Fruit fly (Drosophila melanogaster) whole organism, embryonic: ENCODE data around the gene f-cup.
A peak's percentile ranks its signal among the peaks of the same experiment; 100 is the strongest.

Experiments
- Ada2b ChIP-seq: fragments of 200-800 bp; sonication (Bioruptor generic); IDR thresholded peaks from 2 replicates; pipeline ENCODE4 v1.3.6; 2022; ENCODE audit warnings: missing biosample characterization, missing genetic modification characterization
- Bgb ChIP-seq: fragments of 200-800 bp; sonication (Bioruptor generic); IDR thresholded peaks from 2 replicates; pipeline ENCODE4 v1.3.6; 2022; ENCODE audit warnings: missing biosample characterization, missing genetic modification characterization; ENCODE audit not compliant: partially characterized antibody
- CG10209 ChIP-seq: fragments of 200-800 bp; sonication (Bioruptor generic); optimal IDR thresholded peaks from 3 replicates; lab custom pipeline; 2017; ENCODE audit warnings: missing biosample characterization, mild to moderate bottlenecking, missing genetic modification characterization, missing genetic modification reagents
- CG1024 ChIP-seq: fragments of 200-800 bp; sonication (Bioruptor generic); IDR thresholded peaks from 2 replicates; pipeline ENCODE4 v1.3.6; 2022; ENCODE audit warnings: missing biosample characterization, missing genetic modification characterization
- CG10959 ChIP-seq: fragments of 200-800 bp; sonication (Bioruptor generic); IDR thresholded peaks from 2 replicates; pipeline ENCODE4 v1.3.6; 2022; ENCODE audit warnings: missing biosample characterization, missing genetic modification characterization
- CG10979 ChIP-seq: fragments of 200-800 bp; sonication (Bioruptor generic); optimal IDR thresholded peaks from 2 replicates; lab custom pipeline; 2018; ENCODE audit warnings: missing biosample characterization, mild to moderate bottlenecking, missing genetic modification characterization, moderate library complexity
- CG11723 ChIP-seq: fragments of 200-800 bp; sonication (Bioruptor generic); optimal IDR thresholded peaks from 2 replicates; lab custom pipeline; 2017; ENCODE audit warnings: missing biosample characterization, mild to moderate bottlenecking, missing genetic modification characterization
- CG12071 ChIP-seq: fragments of 200-800 bp; sonication (Bioruptor generic); optimal IDR thresholded peaks from 3 replicates; lab custom pipeline; 2018; ENCODE audit warnings: missing biosample characterization, mild to moderate bottlenecking, missing genetic modification characterization
- CG12104 ChIP-seq: fragments of 200-800 bp; sonication (Bioruptor generic); optimal IDR thresholded peaks from 3 replicates; lab custom pipeline; 2016; ENCODE audit warnings: missing biosample characterization, missing genetic modification characterization
- CG14014 ChIP-seq: fragments of 200-800 bp; sonication (Bioruptor generic); IDR thresholded peaks from 2 replicates; pipeline ENCODE4 v1.3.6; 2022; ENCODE audit warnings: missing biosample characterization, missing genetic modification characterization
- CG14710 ChIP-seq: fragments of 200-800 bp; sonication (Bioruptor generic); optimal IDR thresholded peaks from 3 replicates; lab custom pipeline; 2019; ENCODE audit warnings: missing biosample characterization, mild to moderate bottlenecking, missing genetic modification characterization, moderate library complexity
- CG15269 ChIP-seq: fragments of 200-800 bp; sonication (Bioruptor generic); optimal IDR thresholded peaks from 2 replicates; lab custom pipeline; 2018; ENCODE audit warnings: missing biosample characterization, mild to moderate bottlenecking, missing genetic modification characterization, moderate library complexity
- CG15601 ChIP-seq: fragments of 200-800 bp; sonication (Bioruptor generic); optimal IDR thresholded peaks from 3 replicates; lab custom pipeline; 2019; ENCODE audit warnings: missing biosample characterization, mild to moderate bottlenecking, missing genetic modification characterization, moderate library complexity
- CG18262 ChIP-seq: fragments of 200-800 bp; optimal IDR thresholded peaks from 3 replicates; lab custom pipeline; 2019; ENCODE audit warnings: missing biosample characterization, mild to moderate bottlenecking, missing genetic modification characterization, moderate library complexity
- CG3281 ChIP-seq: fragments of 200-800 bp; sonication (Bioruptor generic); optimal IDR thresholded peaks from 3 replicates; lab custom pipeline; 2017; ENCODE audit warnings: missing biosample characterization, mild to moderate bottlenecking, missing genetic modification characterization
- CG4328 ChIP-seq: fragments of 200-800 bp; sonication (Bioruptor generic); optimal IDR thresholded peaks from 3 replicates; lab custom pipeline; 2017; ENCODE audit warnings: missing biosample characterization, missing genetic modification reagents, missing genetic modification characterization
- CG6654 ChIP-seq: fragments of 200-800 bp; sonication (Bioruptor generic); optimal IDR thresholded peaks from 2 replicates; lab custom pipeline; 2017; ENCODE audit warnings: missing biosample characterization, mild to moderate bottlenecking, missing genetic modification characterization
- CG7839 ChIP-seq: fragments of 200-800 bp; sonication (Bioruptor generic); optimal IDR thresholded peaks from 3 replicates; lab custom pipeline; 2018; ENCODE audit warnings: missing biosample characterization, mild to moderate bottlenecking, missing genetic modification characterization, moderate library complexity
- CG9437 ChIP-seq: fragments of 200-800 bp; sonication (Bioruptor generic); optimal IDR thresholded peaks from 2 replicates; lab custom pipeline; 2018; ENCODE audit warnings: missing biosample characterization, mild to moderate bottlenecking, missing genetic modification characterization
- CG9817 ChIP-seq: fragments of 200-800 bp; sonication (Bioruptor generic); optimal IDR thresholded peaks from 2 replicates; lab custom pipeline; 2018; ENCODE audit warnings: missing biosample characterization, mild to moderate bottlenecking, missing genetic modification characterization, moderate library complexity
- CkIIα-i1 ChIP-seq: fragments of 200-800 bp; sonication (Bioruptor generic); IDR thresholded peaks from 2 replicates; pipeline ENCODE4 v1.3.6; 2022; ENCODE audit warnings: missing biosample characterization, missing genetic modification characterization
- E2f2 ChIP-seq: fragments of 200-800 bp; sonication (Bioruptor generic); IDR thresholded peaks from 2 replicates; pipeline ENCODE4 v1.3.6; 2022; ENCODE audit warnings: missing biosample characterization, missing genetic modification characterization
- H2.0 ChIP-seq: fragments of 200-800 bp; sonication (Bioruptor generic); IDR thresholded peaks from 2 replicates; pipeline ENCODE4 v1.3.6; 2022; ENCODE audit warnings: missing biosample characterization, missing genetic modification characterization
- Neu2 ChIP-seq: fragments of 200-800 bp; sonication (Bioruptor generic); optimal IDR thresholded peaks from 3 replicates; lab custom pipeline; 2016; ENCODE audit warnings: missing biosample characterization, missing genetic modification characterization, borderline replicate concordance
- Optix ChIP-seq: fragments of 200-800 bp; sonication (Bioruptor generic); IDR thresholded peaks from 3 replicates; pipeline ENCODE4 v1.3.6; 2022; ENCODE audit warnings: missing biosample characterization, missing genetic modification characterization
- Sry-β ChIP-seq: fragments of 200-800 bp; sonication (Bioruptor generic); optimal IDR thresholded peaks from 2 replicates; lab custom pipeline; 2018; ENCODE audit warnings: missing biosample characterization, mild to moderate bottlenecking, missing genetic modification characterization, moderate library complexity
- TFAM ChIP-seq: fragments of 200-800 bp; sonication (Bioruptor generic); optimal IDR thresholded peaks from 2 replicates; lab custom pipeline; 2017; ENCODE audit warnings: missing biosample characterization, missing genetic modification characterization, inconsistent platforms
- Tbp ChIP-seq: fragments of >200 bp; optimal IDR thresholded peaks from 2 replicates; lab custom pipeline; 2018; ENCODE audit warnings: missing biosample characterization, missing genetic modification characterization
- Trl ChIP-seq, 3 experiments: fragments of >200 bp in 2 of 3; fragments of 200-800 bp in 1 of 3; sonication (Bioruptor generic) in 1 of 3; optimal IDR thresholded peaks; 2 replicates in 1 of 3; 3 replicates in 2 of 3; lab custom pipeline; 2016 to 2017; ENCODE audit warnings: missing biosample characterization in 1 of 3, missing genetic modification characterization in 1 of 3
- aop ChIP-seq: fragments of 200-800 bp; sonication (Bioruptor generic); IDR thresholded peaks from 2 replicates; pipeline ENCODE4 v1.3.6; 2022; ENCODE audit warnings: missing biosample characterization, missing genetic modification characterization
- bbx ChIP-seq: fragments of 200-800 bp; sonication (Bioruptor generic); IDR thresholded peaks from 2 replicates; pipeline ENCODE4 v1.3.6; 2022; ENCODE audit warnings: missing biosample characterization, missing genetic modification characterization; ENCODE audit not compliant: partially characterized antibody
- bowl ChIP-seq: fragments of 200-800 bp; sonication (Bioruptor generic); IDR thresholded peaks from 2 replicates; pipeline ENCODE4 v1.3.6; 2022; ENCODE audit warnings: missing biosample characterization, missing genetic modification characterization
- cad ChIP-seq: fragments of >200 bp; optimal IDR thresholded peaks from 2 replicates; lab custom pipeline; 2017; ENCODE audit warnings: missing biosample characterization, missing genetic modification characterization
- cas ChIP-seq: fragments of 200-800 bp; sonication (Bioruptor generic); IDR thresholded peaks from 2 replicates; pipeline ENCODE4 v1.3.6; 2022; ENCODE audit warnings: missing biosample characterization, missing genetic modification characterization
- fd64A ChIP-seq: fragments of 200-800 bp; sonication (Bioruptor generic); optimal IDR thresholded peaks from 3 replicates; lab custom pipeline; 2018; ENCODE audit warnings: missing biosample characterization, mild to moderate bottlenecking, missing genetic modification characterization
- grau ChIP-seq: fragments of 200-800 bp; optimal IDR thresholded peaks from 3 replicates; lab custom pipeline; 2019; ENCODE audit warnings: missing biosample characterization, mild to moderate bottlenecking, missing genetic modification characterization, moderate library complexity
- jigr1 ChIP-seq: fragments of 200-800 bp; sonication (Bioruptor generic); IDR thresholded peaks from 3 replicates; pipeline ENCODE4 v1.3.6; 2022; ENCODE audit warnings: missing biosample characterization, missing genetic modification characterization
- klu ChIP-seq: fragments of 200-800 bp; sonication (Bioruptor generic); IDR thresholded peaks from 2 replicates; pipeline ENCODE4 v1.3.6; 2022; ENCODE audit warnings: missing biosample characterization, missing genetic modification characterization
- nerfin-1 ChIP-seq: fragments of 200-800 bp; sonication (Bioruptor generic); optimal IDR thresholded peaks from 3 replicates; lab custom pipeline; 2019; ENCODE audit warnings: missing biosample characterization, mild to moderate bottlenecking, missing genetic modification characterization, moderate library complexity
- nmo ChIP-seq: fragments of 200-800 bp; sonication (Bioruptor generic); optimal IDR thresholded peaks from 2 replicates; lab custom pipeline; 2018; ENCODE audit warnings: missing biosample characterization, mild to moderate bottlenecking, missing genetic modification characterization, moderate library complexity
- pita ChIP-seq: fragments of 200-800 bp; sonication (Bioruptor generic); optimal IDR thresholded peaks from 2 replicates; lab custom pipeline; 2017; ENCODE audit warnings: missing biosample characterization, mild to moderate bottlenecking, missing genetic modification characterization
- pros ChIP-seq: fragments of 200-800 bp; sonication (Bioruptor generic); optimal IDR thresholded peaks from 3 replicates; lab custom pipeline; 2019; ENCODE audit warnings: missing biosample characterization, mild to moderate bottlenecking, missing genetic modification characterization, moderate library complexity
- sens ChIP-seq: fragments of 200-800 bp; sonication (Bioruptor generic); peaks from one replicate; lab custom pipeline; 2016; ENCODE audit warnings: missing biosample characterization, missing genetic modification characterization
- sima ChIP-seq: fragments of 200-800 bp; sonication (Bioruptor generic); optimal IDR thresholded peaks from 2 replicates; lab custom pipeline; 2016; ENCODE audit warnings: missing biosample characterization, missing genetic modification characterization
- slp2 ChIP-seq: fragments of 200-800 bp; sonication (Bioruptor generic); optimal IDR thresholded peaks from 2 replicates; lab custom pipeline; 2016; ENCODE audit warnings: missing biosample characterization, missing genetic modification characterization
- sqz ChIP-seq: fragments of 200-800 bp; sonication (Bioruptor generic); optimal IDR thresholded peaks from 3 replicates; lab custom pipeline; 2018; ENCODE audit warnings: missing biosample characterization, mild to moderate bottlenecking, missing genetic modification characterization
- sr ChIP-seq: fragments of 200-800 bp; sonication (Bioruptor generic); IDR thresholded peaks from 3 replicates; pipeline ENCODE4 v1.3.6; 2022; ENCODE audit warnings: missing biosample characterization, missing genetic modification characterization
- stwl ChIP-seq: fragments of 200-800 bp; sonication (Bioruptor generic); optimal IDR thresholded peaks from 3 replicates; lab custom pipeline; 2018; ENCODE audit warnings: missing biosample characterization, mild to moderate bottlenecking, missing genetic modification characterization, moderate library complexity
- unpg ChIP-seq: fragments of 200-800 bp; sonication (Bioruptor generic); optimal IDR thresholded peaks from 3 replicates; lab custom pipeline; 2018; ENCODE audit warnings: missing biosample characterization, mild to moderate bottlenecking, missing genetic modification characterization, moderate library complexity
- vnd ChIP-seq: fragments of 200-800 bp; sonication (Bioruptor generic); IDR thresholded peaks from 3 replicates; pipeline ENCODE4 v1.3.6; 2022; ENCODE audit warnings: missing biosample characterization, missing genetic modification characterization; ENCODE audit not compliant: partially characterized antibody
- wor ChIP-seq: fragments of 200-800 bp; sonication (Bioruptor generic); IDR thresholded peaks from 2 replicates; pipeline ENCODE4 v1.3.6; 2022; ENCODE audit warnings: missing biosample characterization, missing genetic modification characterization

The f-cup gene

DNA sequence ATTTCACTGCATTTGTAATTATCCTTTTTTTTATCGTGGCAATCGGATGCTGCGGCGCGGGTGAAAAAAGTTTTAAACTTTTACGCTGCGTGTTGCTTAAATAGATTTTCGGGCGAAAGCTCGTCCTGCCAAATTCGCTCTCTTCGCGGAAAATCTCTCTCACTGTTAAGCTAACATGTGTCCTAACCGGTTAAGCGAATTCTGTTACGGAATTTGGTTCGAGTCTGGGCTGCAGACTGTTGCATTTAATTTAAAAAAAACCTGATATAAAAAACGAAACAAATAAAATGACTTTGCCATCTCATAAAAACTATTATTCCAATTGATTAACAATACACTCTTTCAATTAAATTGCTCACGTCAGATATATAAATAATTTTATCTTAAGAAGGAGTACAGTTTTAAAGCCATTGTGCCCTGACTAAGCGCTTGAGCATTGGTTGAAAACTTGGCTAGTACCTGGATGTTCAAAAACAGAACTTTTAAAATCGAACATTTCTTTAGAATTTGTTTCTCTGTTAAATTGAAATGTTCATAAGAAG is 26.1 kb downstream of the f-cup start, which contains the start of gene Task6:
Gene Task6 (minus strand): TSS at position 51 of the 542 bp plus-strand sequence.
- TF ChIP-seq CkIIα-i1 (no peak), bbx (GFP tag; lab: Robert Waterston, UW) (no peak), pita (GFP tag; lab: Kevin White, UChicago) (peak; percentile 84), bowl (GFP tag; lab: Robert Waterston, UW) (no peak), Ada2b (no peak), CG15269 (tag; lab: Kevin White, UChicago) (no peak), CG12104 (GFP tag; lab: Kevin White, UChicago) (no peak), jigr1 (GFP tag; lab: Robert Waterston, UW) (no peak), cas (GFP tag; lab: Robert Waterston, UW) (no peak), CG10979 (tag; lab: Kevin White, UChicago) (no peak), CG12071 (GFP tag; lab: Kevin White, UChicago) (no peak), aop (GFP tag; lab: Robert Waterston, UW) (no peak), Optix (GFP tag; lab: Robert Waterston, UW) (no peak), CG1024 (GFP tag; lab: Robert Waterston, UW) (no peak), sqz (GFP tag; lab: Kevin White, UChicago) (peak; percentile 6), unpg (GFP tag; lab: Kevin White, UChicago) (no peak), TFAM (GFP tag; lab: Kevin White, UChicago) (no peak), CG14710 (tag; lab: Kevin White, UChicago) (peak; percentile 48), nmo (peak; percentile 39), CG18262 (tag; lab: Kevin White, UChicago) (no peak), Sry-β (GFP tag; lab: Kevin White, UChicago) (no peak), CG15601 (no peak), CG10959 (GFP tag; lab: Robert Waterston, UW) (no peak), pros (GFP tag; lab: Kevin White, UChicago) (no peak), stwl (tag; lab: Kevin White, UChicago) (peak; percentile 23), Trl (optimal IDR thresholded peaks at IDR 0.05; lab: Kevin White, UChicago) (peak in 1 of 2 experiments; percentile 20), Trl (GFP tag; optimal IDR thresholded peaks at IDR 0.05; lab: Kevin White, UChicago) (no peak), vnd (GFP tag; lab: Robert Waterston, UW) (no peak), CG9437 (peak; percentile 7), CG14014 (GFP tag; lab: Robert Waterston, UW) (no peak), sr (GFP tag; lab: Robert Waterston, UW) (no peak), E2f2 (no peak), sens (GFP tag; lab: Kevin White, UChicago) (peak; percentile 75), nerfin-1 (tag; lab: Kevin White, UChicago) (peak; percentile 79), slp2 (no peak), H2.0 (no peak), klu (GFP tag; lab: Robert Waterston, UW) (no peak), grau (tag; lab: Kevin White, UChicago) (no peak), CG10209 (GFP tag; lab: Kevin White, UChicago) (no peak), sima (GFP tag; lab: Kevin White, UChicago) (no peak), CG11723 (GFP tag; lab: Kevin White, UChicago) (no peak), fd64A (GFP tag; lab: Kevin White, UChicago) (no peak), wor (GFP tag; lab: Robert Waterston, UW) (no peak), CG3281 (GFP tag; lab: Kevin White, UChicago) (no peak), CG4328 (GFP tag; lab: Kevin White, UChicago) (no peak), Bgb (GFP tag; lab: Robert Waterston, UW) (no peak), CG7839 (no peak), Neu2 (GFP tag; lab: Kevin White, UChicago) (no peak), CG9817 (tag; lab: Kevin White, UChicago) (no peak), cad (GFP tag; lab: Kevin White, UChicago) (peak; percentile 78), Tbp (peak; percentile 42), CG6654 (GFP tag; lab: Kevin White, UChicago) (peak; percentile 99)
